Fruit fly (Drosophila melanogaster) whole organism, embryonic: ENCODE results near the gene Argp.
A peak's percentile ranks its signal among the peaks of the same experiment; 100 is the strongest.

Experiments
- Antp ChIP-seq: fragments of 200-800 bp; sonication (Bioruptor generic); optimal IDR thresholded peaks from 3 replicates; lab custom pipeline; 2016; ENCODE audit warnings: missing biosample characterization, missing genetic modification characterization
- Atf3 ChIP-seq: fragments of 200-800 bp; sonication (Bioruptor generic); optimal IDR thresholded peaks from 3 replicates; lab custom pipeline; 2016; ENCODE audit warnings: missing biosample characterization, missing genetic modification characterization
- CG10267 ChIP-seq: fragments of 200-800 bp; sonication (Bioruptor generic); optimal IDR thresholded peaks from 2 replicates; lab custom pipeline; 2018; ENCODE audit warnings: missing biosample characterization, mild to moderate bottlenecking, missing genetic modification characterization, moderate library complexity
- CG10462 ChIP-seq: fragments of 200-800 bp; sonication (Bioruptor generic); optimal IDR thresholded peaks from 2 replicates; lab custom pipeline; 2016; ENCODE audit warnings: missing biosample characterization, missing genetic modification characterization
- CG10543 ChIP-seq: fragments of 200-800 bp; sonication (Bioruptor generic); optimal IDR thresholded peaks from 3 replicates; lab custom pipeline; 2017; ENCODE audit warnings: missing biosample characterization, mild to moderate bottlenecking, missing genetic modification characterization, moderate library complexity
- CG11695 ChIP-seq: fragments of 200-800 bp; sonication (Bioruptor generic); IDR thresholded peaks from 3 replicates; pipeline ENCODE4 v1.3.6; 2022; ENCODE audit warnings: missing biosample characterization, missing genetic modification characterization
- CG12236 ChIP-seq: fragments of 200-800 bp; sonication (Bioruptor generic); optimal IDR thresholded peaks from 2 replicates; lab custom pipeline; 2016; ENCODE audit warnings: missing biosample characterization, missing genetic modification characterization
- CG14710 ChIP-seq: fragments of 200-800 bp; sonication (Bioruptor generic); optimal IDR thresholded peaks from 3 replicates; lab custom pipeline; 2019; ENCODE audit warnings: missing biosample characterization, mild to moderate bottlenecking, missing genetic modification characterization, moderate library complexity
- CG1603 ChIP-seq: fragments of 200-800 bp; sonication (Bioruptor generic); optimal IDR thresholded peaks from 2 replicates; lab custom pipeline; 2019; ENCODE audit warnings: missing biosample characterization, mild to moderate bottlenecking, missing genetic modification characterization, moderate library complexity
- CG17186 ChIP-seq: fragments of 200-800 bp; sonication (Bioruptor generic); optimal IDR thresholded peaks from 3 replicates; lab custom pipeline; 2017; ENCODE audit warnings: missing biosample characterization, missing genetic modification reagents, missing genetic modification characterization
- CG17829 ChIP-seq: fragments of 200-800 bp; optimal IDR thresholded peaks from 2 replicates; lab custom pipeline; 2019; ENCODE audit warnings: missing biosample characterization, mild to moderate bottlenecking, missing genetic modification characterization, moderate library complexity
- CG18011 ChIP-seq: fragments of 200-800 bp; sonication (Bioruptor generic); optimal IDR thresholded peaks from 2 replicates; lab custom pipeline; 2017; ENCODE audit warnings: missing biosample characterization, missing genetic modification characterization, mild to moderate bottlenecking, moderate library complexity, missing genotype
- CG30403 ChIP-seq: fragments of 200-800 bp; sonication (Bioruptor generic); optimal IDR thresholded peaks from 3 replicates; lab custom pipeline; 2016; ENCODE audit warnings: missing biosample characterization, missing genetic modification characterization
- CG3281 ChIP-seq: fragments of 200-800 bp; sonication (Bioruptor generic); optimal IDR thresholded peaks from 3 replicates; lab custom pipeline; 2017; ENCODE audit warnings: missing biosample characterization, mild to moderate bottlenecking, missing genetic modification characterization
- CG34376 ChIP-seq: fragments of 200-800 bp; sonication (Bioruptor generic); optimal IDR thresholded peaks from 2 replicates; lab custom pipeline; 2018; ENCODE audit warnings: missing biosample characterization, mild to moderate bottlenecking, missing genetic modification characterization
- CG43689 ChIP-seq: fragments of 200-800 bp; sonication (Bioruptor generic); IDR thresholded peaks from 2 replicates; pipeline ENCODE4 v1.3.6; 2022; ENCODE audit warnings: missing biosample characterization, missing genetic modification characterization
- CG4617 ChIP-seq: fragments of 200-800 bp; sonication (Bioruptor generic); optimal IDR thresholded peaks from 3 replicates; lab custom pipeline; 2016; ENCODE audit warnings: missing biosample characterization, missing genetic modification characterization, borderline replicate concordance
- CG5180 ChIP-seq: fragments of 200-800 bp; sonication (Bioruptor generic); optimal IDR thresholded peaks from 3 replicates; lab custom pipeline; 2017; ENCODE audit warnings: missing biosample characterization, missing genetic modification characterization, mild to moderate bottlenecking, moderate library complexity, missing genetic modification reagents
- CG9727 ChIP-seq: fragments of 200-800 bp; sonication (Bioruptor generic); optimal IDR thresholded peaks from 3 replicates; lab custom pipeline; 2017; ENCODE audit warnings: missing biosample characterization, mild to moderate bottlenecking, missing genetic modification characterization
- CG9817 ChIP-seq: fragments of 200-800 bp; sonication (Bioruptor generic); optimal IDR thresholded peaks from 2 replicates; lab custom pipeline; 2018; ENCODE audit warnings: missing biosample characterization, mild to moderate bottlenecking, missing genetic modification characterization, moderate library complexity
- D19A ChIP-seq: fragments of 200-800 bp; optimal IDR thresholded peaks from 3 replicates; lab custom pipeline; 2019; ENCODE audit warnings: missing biosample characterization, mild to moderate bottlenecking, missing genetic modification characterization, moderate library complexity
- ERR ChIP-seq: fragments of 200-800 bp; sonication (Bioruptor generic); optimal IDR thresholded peaks from 2 replicates; lab custom pipeline; 2016; ENCODE audit warnings: missing biosample characterization, missing genetic modification characterization
- HmgZ ChIP-seq: fragments of 200-800 bp; sonication (Bioruptor generic); optimal IDR thresholded peaks from 2 replicates; lab custom pipeline; 2018; ENCODE audit warnings: missing biosample characterization, mild to moderate bottlenecking, missing genetic modification characterization
- Hmr ChIP-seq: fragments of 200-800 bp; sonication (Bioruptor generic); optimal IDR thresholded peaks from 3 replicates; lab custom pipeline; 2017; ENCODE audit warnings: mild to moderate bottlenecking, missing biosample characterization, missing genetic modification reagents, missing genetic modification characterization
- Hsf ChIP-seq: fragments of 200-800 bp; sonication (Bioruptor generic); optimal IDR thresholded peaks from 3 replicates; lab custom pipeline; 2016; ENCODE audit warnings: missing biosample characterization, missing genetic modification characterization
- Lhr ChIP-seq: fragments of 200-800 bp; sonication (Bioruptor generic); optimal IDR thresholded peaks from 3 replicates; lab custom pipeline; 2017; ENCODE audit warnings: mild to moderate bottlenecking, missing biosample characterization, missing genetic modification reagents, missing genetic modification characterization
- Med ChIP-seq: fragments of 200-800 bp; sonication (Bioruptor generic); peaks from one replicate; lab custom pipeline; 2016; ENCODE audit warnings: missing biosample characterization, missing genetic modification characterization, mild to moderate bottlenecking, inconsistent platforms, moderate library complexity
- Ptx1 ChIP-seq: fragments of 200-800 bp; sonication (Bioruptor generic); IDR thresholded peaks from 2 replicates; pipeline ENCODE4 v1.3.6; 2022; ENCODE audit warnings: missing biosample characterization, missing genetic modification characterization
- Side ChIP-seq: fragments of 200-800 bp; sonication (Bioruptor generic); optimal IDR thresholded peaks from 2 replicates; lab custom pipeline; 2016; ENCODE audit warnings: missing biosample characterization, missing genetic modification characterization
- Sox102F ChIP-seq: fragments of 200-800 bp; sonication (Bioruptor generic); optimal IDR thresholded peaks from 2 replicates; lab custom pipeline; 2018; ENCODE audit warnings: missing biosample characterization, mild to moderate bottlenecking, missing genetic modification characterization, moderate library complexity
- Spps ChIP-seq: fragments of 200-800 bp; sonication (Bioruptor generic); optimal IDR thresholded peaks from 2 replicates; lab custom pipeline; 2018; ENCODE audit warnings: missing biosample characterization, mild to moderate bottlenecking, missing genetic modification characterization
- TFAM ChIP-seq: fragments of 200-800 bp; sonication (Bioruptor generic); optimal IDR thresholded peaks from 2 replicates; lab custom pipeline; 2017; ENCODE audit warnings: missing biosample characterization, missing genetic modification characterization, inconsistent platforms
- az2 ChIP-seq: fragments of 200-800 bp; sonication (Bioruptor generic); optimal IDR thresholded peaks from 3 replicates; lab custom pipeline; 2016; ENCODE audit warnings: missing biosample characterization, missing genetic modification characterization
- eve ChIP-seq, 2 experiments: fragments of >200 bp; optimal IDR thresholded peaks; 2 replicates each; lab custom pipeline; 2017; ENCODE audit warnings: missing biosample characterization in 2 of 2, missing genetic modification characterization in 2 of 2
- eyg ChIP-seq: fragments of 200-800 bp; sonication (Bioruptor generic); optimal IDR thresholded peaks from 3 replicates; lab custom pipeline; 2016; ENCODE audit warnings: missing biosample characterization, missing genetic modification characterization
- fru ChIP-seq: fragments of >200 bp; optimal IDR thresholded peaks from 2 replicates; lab custom pipeline; 2017
- gcm2 ChIP-seq: fragments of 200-800 bp; sonication (Bioruptor generic); optimal IDR thresholded peaks from 2 replicates; lab custom pipeline; 2016; ENCODE audit warnings: missing biosample characterization, missing genetic modification characterization
- ham ChIP-seq: fragments of 200-800 bp; sonication (Bioruptor generic); IDR thresholded peaks from 2 replicates; pipeline ENCODE4 v1.3.6; 2022; ENCODE audit warnings: missing biosample characterization, missing genetic modification characterization
- her ChIP-seq: fragments of 200-800 bp; sonication (Bioruptor generic); optimal IDR thresholded peaks from 2 replicates; lab custom pipeline; 2016; ENCODE audit warnings: missing biosample characterization, missing genetic modification characterization
- kni ChIP-seq: fragments of 200-800 bp; sonication (Bioruptor generic); optimal IDR thresholded peaks from 3 replicates; lab custom pipeline; 2017; ENCODE audit warnings: mild to moderate bottlenecking, missing biosample characterization, missing genetic modification reagents, missing genetic modification characterization
- luna ChIP-seq: fragments of 200-800 bp; sonication (Bioruptor generic); optimal IDR thresholded peaks from 2 replicates; lab custom pipeline; 2016; ENCODE audit warnings: missing biosample characterization, missing genetic modification characterization
- maf-S ChIP-seq: fragments of 200-800 bp; sonication (Bioruptor generic); optimal IDR thresholded peaks from 2 replicates; lab custom pipeline; 2016; ENCODE audit warnings: missing biosample characterization, missing genetic modification characterization
- nerfin-1 ChIP-seq: fragments of 200-800 bp; sonication (Bioruptor generic); optimal IDR thresholded peaks from 3 replicates; lab custom pipeline; 2019; ENCODE audit warnings: missing biosample characterization, mild to moderate bottlenecking, missing genetic modification characterization, moderate library complexity
- pum ChIP-seq: fragments of 200-800 bp; sonication (Bioruptor generic); optimal IDR thresholded peaks from 2 replicates; lab custom pipeline; 2016; ENCODE audit warnings: missing biosample characterization, missing genetic modification characterization
- pzg ChIP-seq: fragments of 200-800 bp; sonication (Bioruptor generic); optimal IDR thresholded peaks from 3 replicates; lab custom pipeline; 2018; ENCODE audit warnings: missing biosample characterization, mild to moderate bottlenecking, missing genetic modification characterization, moderate library complexity
- scrt ChIP-seq: fragments of 200-800 bp; sonication (Bioruptor generic); optimal IDR thresholded peaks from 2 replicates; lab custom pipeline; 2018; ENCODE audit warnings: missing biosample characterization, mild to moderate bottlenecking, missing genetic modification characterization, moderate library complexity
- slp2 ChIP-seq: fragments of 200-800 bp; sonication (Bioruptor generic); optimal IDR thresholded peaks from 2 replicates; lab custom pipeline; 2016; ENCODE audit warnings: missing biosample characterization, missing genetic modification characterization
- sob ChIP-seq: fragments of 200-800 bp; sonication (Bioruptor generic); IDR thresholded peaks from 2 replicates; pipeline ENCODE4 v1.3.6; 2022; ENCODE audit warnings: missing biosample characterization, missing genetic modification characterization
- tin ChIP-seq: fragments of 200-800 bp; sonication (Bioruptor generic); optimal IDR thresholded peaks from 3 replicates; lab custom pipeline; 2016; ENCODE audit warnings: missing biosample characterization, missing genetic modification characterization

The Argp gene

DNA sequence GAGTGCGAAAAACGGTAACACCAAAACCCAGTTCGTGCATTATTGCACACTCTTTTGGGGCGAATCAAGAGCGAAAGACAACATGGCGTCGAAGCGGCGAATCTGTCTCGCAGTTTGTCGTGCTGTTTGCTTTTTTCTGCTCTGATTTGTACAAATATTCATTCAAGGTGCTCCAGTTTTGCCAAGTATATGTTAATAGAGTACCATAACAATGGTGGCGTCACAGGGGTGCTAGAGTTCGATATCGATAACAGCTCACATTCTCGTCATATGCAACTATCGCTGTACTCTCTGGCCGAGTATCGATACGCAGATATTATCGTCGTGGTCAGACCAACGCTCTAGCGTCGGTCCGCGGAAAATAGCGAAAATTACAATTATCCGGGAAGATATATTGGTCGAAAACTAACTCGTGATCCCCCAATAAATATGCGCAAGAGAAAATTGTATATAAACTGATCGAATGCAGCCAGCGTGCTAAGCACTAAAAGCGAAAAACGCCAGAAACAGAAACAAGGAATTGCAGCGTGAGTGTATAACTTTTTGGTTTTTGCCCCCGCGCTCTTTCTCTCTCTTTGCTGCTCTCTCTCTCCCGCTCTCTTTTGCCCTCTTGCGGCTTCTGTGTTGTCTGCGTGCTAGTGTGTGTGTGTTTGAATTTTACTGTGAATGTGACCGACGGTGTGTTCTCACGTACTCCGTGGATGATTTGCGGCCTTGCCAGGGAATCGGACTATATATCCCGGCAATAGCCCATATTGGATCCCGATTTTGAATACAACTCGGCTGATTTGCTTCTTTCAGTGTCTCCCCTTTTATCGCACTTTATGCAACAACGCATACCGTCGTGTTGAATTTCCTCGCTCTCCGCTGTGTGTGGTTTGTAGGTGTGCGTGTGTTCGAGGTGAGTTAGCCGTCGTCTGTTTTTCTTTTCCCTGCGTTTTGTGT lies 25.8 kb downstream of the Argp start, which contains the start of gene flfl (continued):
- TF ChIP-seq slp2 (GFP tag; lab: Kevin White, UChicago) (peak; percentile 18), Hsf (GFP tag; lab: Kevin White, UChicago) (peak; percentile 0), sob (no peak), CG5180 (GFP tag; lab: Kevin White, UChicago) (peak; percentile 0), CG10267 (tag; lab: Kevin White, UChicago) (peak; percentile 82), CG4617 (peak; percentile 57), CG9817 (peak; percentile 26), Sox102F (GFP tag; lab: Kevin White, UChicago) (peak; percentile 18), gcm2 (GFP tag; lab: Kevin White, UChicago) (no peak), CG34376 (GFP tag; lab: Kevin White, UChicago) (peak; percentile 54), Ptx1 (no peak), Med (GFP tag; lab: Kevin White, UChicago) (peak; percentile 90), Side (GFP tag; lab: Kevin White, UChicago) (peak; percentile 4), CG17829 (peak; percentile 17), nerfin-1 (peak; percentile 50), maf-S (GFP tag; lab: Kevin White, UChicago) (peak; percentile 24), CG9727 (peak; percentile 27), D19A (tag; lab: Kevin White, UChicago) (peak; percentile 30), TFAM (GFP tag; lab: Kevin White, UChicago) (no peak), CG10543 (GFP tag; lab: Kevin White, UChicago) (peak; percentile 10), HmgZ (peak; percentile 70), tin (peak; percentile 3), her (GFP tag; lab: Kevin White, UChicago) (peak; percentile 100), Spps (no peak), Lhr (GFP tag; lab: Kevin White, UChicago) (no peak), Atf3 (GFP tag; lab: Kevin White, UChicago) (peak; percentile 31), fru (lab: Kevin White, UChicago) (no peak), CG17186 (GFP tag; lab: Kevin White, UChicago) (peak; percentile 75), Antp (GFP tag; lab: Kevin White, UChicago) (no peak), Hmr (GFP tag; lab: Kevin White, UChicago) (peak; percentile 52), CG12236 (GFP tag; lab: Kevin White, UChicago) (no peak), luna (no peak), pum (GFP tag; lab: Kevin White, UChicago) (peak; percentile 13), CG43689 (GFP tag; lab: Robert Waterston, UW) (no peak), CG10462 (GFP tag; lab: Kevin White, UChicago) (no peak), ERR (GFP tag; lab: Kevin White, UChicago) (peak; percentile 50), scrt (peak; percentile 14), CG11695 (GFP tag; lab: Robert Waterston, UW) (no peak), CG1603 (tag; lab: Kevin White, UChicago) (peak; percentile 78), CG3281 (GFP tag; lab: Kevin White, UChicago) (no peak), ham (GFP tag; lab: Robert Waterston, UW) (no peak), eve (GFP tag; optimal IDR thresholded peaks at IDR 0.05; lab: Kevin White, UChicago) (no peak), CG18011 (peak; percentile 21), CG14710 (tag; lab: Kevin White, UChicago) (peak; percentile 53), CG30403 (GFP tag; lab: Kevin White, UChicago) (peak; percentile 39), az2 (GFP tag; lab: Kevin White, UChicago) (no peak), pzg (GFP tag; lab: Kevin White, UChicago) (peak; percentile 91), eyg (GFP tag; lab: Kevin White, UChicago) (peak; percentile 3), kni (GFP tag; lab: Kevin White, UChicago) (peak; percentile 87)
